Worm (Caenorhabditis elegans) whole organism, L4 larva: ENCODE data around the gene E02A10.4.

Experiments
- F10B5.3 ChIP-seq: sonication (generic microtip); optimal IDR thresholded peaks from 2 replicates; lab custom pipeline; 2016; ENCODE audit warnings: mild to moderate bottlenecking, missing genetic modification characterization, missing compliant biosample characterization
- F26F4.8 ChIP-seq: fragments of 200-800 bp; sonication (Bioruptor generic); conservative IDR thresholded peaks from 2 replicates; pipeline ENCODE4 v1.3.6; 2022; ENCODE audit warnings: missing genetic modification characterization, missing compliant biosample characterization
- R02D3.7 ChIP-seq: fragments of 150-350 bp; sonication (generic microtip); optimal IDR thresholded peaks from 3 replicates; lab custom pipeline; 2014; ENCODE audit warnings: missing biosample characterization, missing genetic modification characterization
- T20F7.1 ChIP-seq: fragments of 200-800 bp; sonication (Bioruptor generic); optimal IDR thresholded peaks from 2 replicates; lab custom pipeline; 2018; ENCODE audit warnings: mild to moderate bottlenecking, missing genetic modification characterization, missing compliant biosample characterization
- T26A8.4 ChIP-seq: fragments of 200-800 bp; sonication (Bioruptor generic); IDR thresholded peaks from 2 replicates; pipeline ENCODE4 v1.3.6; 2022; ENCODE audit warnings: missing genetic modification characterization, missing compliant biosample characterization
- ZK337.2 ChIP-seq: fragments of 200-800 bp; sonication (Bioruptor generic); IDR thresholded peaks from 2 replicates; pipeline ENCODE4 v1.3.6; 2022; ENCODE audit warnings: missing genetic modification reagents, missing genetic modification characterization, missing compliant biosample characterization
- ZK546.5 ChIP-seq, 2 experiments: sonication (generic microtip); optimal IDR thresholded peaks; 2 replicates each; lab custom pipeline; 2017; ENCODE audit warnings: missing biosample characterization in 2 of 2, missing genetic modification characterization in 2 of 2
- aly-2 ChIP-seq: sonication (generic microtip); optimal IDR thresholded peaks from 2 replicates; lab custom pipeline; 2018; ENCODE audit warnings: missing biosample characterization, missing genetic modification characterization
- ama-1 ChIP-seq: fragments of 150-350 bp; optimal IDR thresholded peaks from 2 replicates; lab custom pipeline; 2014; ENCODE audit warnings: inconsistent platforms, mixed read lengths
- ceh-20 ChIP-seq: fragments of 200-800 bp; sonication (Bioruptor generic); IDR thresholded peaks from 2 replicates; pipeline ENCODE4 v1.3.6; 2022; ENCODE audit warnings: missing genetic modification reagents, missing genetic modification characterization, missing compliant biosample characterization
- ceh-62 ChIP-seq: sonication (generic microtip); optimal IDR thresholded peaks from 2 replicates; lab custom pipeline; 2017; ENCODE audit warnings: missing biosample characterization, missing genetic modification characterization
- ceh-82 ChIP-seq: sonication (generic microtip); optimal IDR thresholded peaks from 2 replicates; lab custom pipeline; 2017; ENCODE audit warnings: missing biosample characterization, missing genetic modification characterization
- cey-2 ChIP-seq: sonication (generic microtip); optimal IDR thresholded peaks from 3 replicates; lab custom pipeline; 2017; ENCODE audit warnings: missing genetic modification characterization, mild to moderate bottlenecking, missing compliant biosample characterization, antibody characterized with exemption, borderline replicate concordance; ENCODE audit not compliant: insufficient read depth
- ctbp-1 ChIP-seq: fragments of 200-800 bp; sonication (Bioruptor generic); IDR thresholded peaks from 2 replicates; pipeline ENCODE4 v1.3.6; 2022; ENCODE audit warnings: missing genetic modification reagents, missing genetic modification characterization, missing compliant biosample characterization
- daf-12 ChIP-seq: fragments of 150-350 bp; optimal IDR thresholded peaks from 2 replicates; lab custom pipeline; 2014; ENCODE audit warnings: missing biosample characterization, missing genetic modification reagents, missing genetic modification characterization
- daf-16 ChIP-seq, 3 experiments: sonication (generic microtip); optimal IDR thresholded peaks; 2 replicates each; lab custom pipeline; 2016 to 2017; ENCODE audit warnings: missing genetic modification characterization in 3 of 3, missing genetic modification reagents in 3 of 3, mild to moderate bottlenecking in 2 of 3, missing compliant biosample characterization in 2 of 3, missing biosample characterization in 1 of 3, moderate library complexity in 1 of 3
- daf-8 ChIP-seq: fragments of 200-800 bp; sonication (Bioruptor generic); IDR thresholded peaks from 2 replicates; pipeline ENCODE4 v1.3.6; 2022; ENCODE audit warnings: missing genetic modification characterization, missing compliant biosample characterization
- dmd-6 ChIP-seq: fragments of 200-800 bp; sonication (Bioruptor generic); IDR thresholded peaks from 2 replicates; pipeline ENCODE4 v1.3.6; 2022; ENCODE audit warnings: missing genetic modification reagents, missing genetic modification characterization, missing compliant biosample characterization
- dmd-9 ChIP-seq: fragments of 200-800 bp; sonication (Bioruptor generic); IDR thresholded peaks from 2 replicates; pipeline ENCODE4 v1.3.6; 2022; ENCODE audit warnings: missing genetic modification reagents, missing genetic modification characterization, missing compliant biosample characterization
- dpl-1 ChIP-seq: fragments of 150-350 bp; optimal IDR thresholded peaks from 2 replicates; lab custom pipeline; 2014; ENCODE audit warnings: missing biosample characterization, missing genetic modification reagents, missing genetic modification characterization
- fkh-10 ChIP-seq: fragments of 150-350 bp; optimal IDR thresholded peaks from 2 replicates; lab custom pipeline; 2014; ENCODE audit warnings: missing biosample characterization, missing genetic modification reagents, missing genetic modification characterization
- hmg-1.1 ChIP-seq: fragments of 200-800 bp; sonication (Bioruptor generic); IDR thresholded peaks from 2 replicates; pipeline ENCODE4 v1.3.6; 2022; ENCODE audit warnings: missing genetic modification reagents, missing genetic modification characterization, missing compliant biosample characterization
- jun-1 ChIP-seq: fragments of 150-350 bp; optimal IDR thresholded peaks from 2 replicates; lab custom pipeline; 2014; ENCODE audit warnings: missing biosample characterization, missing genetic modification reagents, missing genetic modification characterization
- lin-1 ChIP-seq: fragments of 200-800 bp; sonication (Bioruptor generic); IDR thresholded peaks from 2 replicates; pipeline ENCODE4 v1.3.6; 2022; ENCODE audit warnings: missing genetic modification reagents, missing genetic modification characterization, missing compliant biosample characterization
- lin-13 ChIP-seq: fragments of 150-350 bp; optimal IDR thresholded peaks from 2 replicates; lab custom pipeline; 2014; ENCODE audit warnings: missing biosample characterization, missing genetic modification reagents, missing genetic modification characterization
- lin-29 ChIP-seq: fragments of 200-800 bp; sonication (Bioruptor generic); IDR thresholded peaks from 2 replicates; pipeline ENCODE4 v1.3.6; 2022; ENCODE audit warnings: missing genetic modification reagents, missing genetic modification characterization, missing compliant biosample characterization
- lin-39 ChIP-seq: fragments of 150-350 bp; optimal IDR thresholded peaks from 2 replicates; lab custom pipeline; 2014; ENCODE audit warnings: missing biosample characterization, missing genetic modification reagents, missing genetic modification characterization
- lsy-2 ChIP-seq, 2 experiments: fragments of 150-350 bp in 1 of 2; sonication (generic microtip) in 1 of 2; optimal IDR thresholded peaks; 2 replicates each; lab custom pipeline; 2014 to 2017; ENCODE audit warnings: missing biosample characterization in 2 of 2, missing genetic modification characterization in 2 of 2
- madf-9 ChIP-seq: fragments of 200-800 bp; sonication (Bioruptor generic); conservative IDR thresholded peaks from 2 replicates; pipeline ENCODE4 v1.3.6; 2022; ENCODE audit warnings: missing genetic modification reagents, missing genetic modification characterization, missing compliant biosample characterization
- mdl-1 ChIP-seq, 2 experiments: fragments of 150-350 bp in 1 of 2; sonication (generic microtip) in 1 of 2; optimal IDR thresholded peaks; 2 replicates each; lab custom pipeline; 2014 to 2017; ENCODE audit warnings: missing biosample characterization in 2 of 2, missing genetic modification characterization in 2 of 2
- mdt-29 ChIP-seq: fragments of 200-800 bp; sonication (Bioruptor generic); IDR thresholded peaks from 2 replicates; pipeline ENCODE4 v1.3.6; 2022; ENCODE audit warnings: missing genetic modification reagents, missing genetic modification characterization, missing compliant biosample characterization
- mep-1 ChIP-seq: fragments of 150-350 bp; sonication (generic microtip); optimal IDR thresholded peaks from 3 replicates; lab custom pipeline; 2014; ENCODE audit warnings: missing biosample characterization, missing genetic modification characterization
- mes-2 ChIP-seq: sonication (generic microtip); optimal IDR thresholded peaks from 2 replicates; lab custom pipeline; 2016; ENCODE audit warnings: missing genotype, mild to moderate bottlenecking, missing genetic modification characterization, missing compliant biosample characterization; ENCODE audit not compliant: poor library complexity, severe bottlenecking
- nhr-102 ChIP-seq: sonication (generic microtip); optimal IDR thresholded peaks from 2 replicates; lab custom pipeline; 2016; ENCODE audit warnings: mild to moderate bottlenecking, missing genetic modification characterization, moderate library complexity, missing compliant biosample characterization
- nhr-111 ChIP-seq: fragments of 200-800 bp; sonication (Bioruptor generic); optimal IDR thresholded peaks from 2 replicates; lab custom pipeline; 2018; ENCODE audit warnings: mild to moderate bottlenecking, missing genetic modification characterization, missing compliant biosample characterization
- nhr-237 ChIP-seq: sonication (generic microtip); optimal IDR thresholded peaks from 2 replicates; lab custom pipeline; 2017; ENCODE audit warnings: missing biosample characterization, missing genetic modification characterization
- nhr-25 ChIP-seq: sonication (generic microtip); optimal IDR thresholded peaks from 2 replicates; lab custom pipeline; 2017; ENCODE audit warnings: missing genetic modification characterization, mild to moderate bottlenecking, missing compliant biosample characterization, antibody characterized with exemption, moderate library complexity, borderline replicate concordance; ENCODE audit not compliant: insufficient read depth
- nhr-41 ChIP-seq: fragments of 200-800 bp; sonication (Bioruptor generic); IDR thresholded peaks from 2 replicates; pipeline ENCODE4 v1.3.6; 2022; ENCODE audit warnings: missing genetic modification reagents, missing genetic modification characterization, missing compliant biosample characterization
- nhr-76 ChIP-seq: fragments of 150-350 bp; optimal IDR thresholded peaks from 2 replicates; lab custom pipeline; 2014; ENCODE audit warnings: missing biosample characterization, missing genetic modification characterization
- php-3 ChIP-seq: fragments of 200-800 bp; sonication (Bioruptor generic); IDR thresholded peaks from 2 replicates; pipeline ENCODE4 v1.3.6; 2022; ENCODE audit warnings: missing genetic modification reagents, missing genetic modification characterization, missing compliant biosample characterization
- spr-1 ChIP-seq: sonication (generic microtip); optimal IDR thresholded peaks from 2 replicates; lab custom pipeline; 2016; ENCODE audit warnings: mild to moderate bottlenecking, missing genetic modification characterization, missing compliant biosample characterization
- tra-1 ChIP-seq: fragments of 200-800 bp; sonication (Bioruptor generic); IDR thresholded peaks from 2 replicates; pipeline ENCODE4 v1.3.6; 2022; ENCODE audit warnings: missing genetic modification reagents, missing genetic modification characterization, missing compliant biosample characterization
- unc-39 ChIP-seq: sonication (generic microtip); optimal IDR thresholded peaks from 2 replicates; lab custom pipeline; 2017; ENCODE audit warnings: missing biosample characterization, missing genetic modification characterization
- vab-7 ChIP-seq: fragments of 200-800 bp; sonication (Bioruptor generic); IDR thresholded peaks from 2 replicates; pipeline ENCODE4 v1.3.6; 2022; ENCODE audit warnings: missing genetic modification reagents, missing genetic modification characterization, missing compliant biosample characterization
- zfp-2 ChIP-seq: sonication (generic microtip); optimal IDR thresholded peaks from 2 replicates; lab custom pipeline; 2016; ENCODE audit warnings: mild to moderate bottlenecking, missing genetic modification characterization, missing compliant biosample characterization
- zip-2 ChIP-seq: fragments of 150-350 bp; optimal IDR thresholded peaks from 2 replicates; lab custom pipeline; 2014; ENCODE audit warnings: missing biosample characterization, missing genetic modification characterization
- ztf-7 ChIP-seq: fragments of 150-350 bp; optimal IDR thresholded peaks from 2 replicates; lab custom pipeline; 2014; ENCODE audit warnings: missing biosample characterization, missing genetic modification characterization

Gene E02A10.4

DNA sequence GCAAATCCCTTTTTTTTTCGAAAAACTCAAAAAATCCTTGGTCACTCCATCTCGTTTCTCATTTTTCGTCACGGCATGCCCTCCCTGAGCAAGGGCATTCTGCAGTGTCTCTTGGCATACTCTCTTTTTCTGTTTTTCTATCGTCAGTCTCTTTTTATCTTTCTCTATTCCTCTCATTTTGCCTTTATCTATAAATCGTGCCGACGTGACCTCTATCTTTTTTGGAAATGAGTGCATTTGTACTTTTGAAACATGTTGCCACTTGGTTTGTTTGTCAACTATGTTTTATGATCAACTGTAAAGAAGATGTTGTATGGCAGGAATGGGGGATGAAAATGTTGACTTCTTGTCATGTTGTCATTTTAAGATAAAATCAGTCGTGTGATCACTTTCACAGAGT lies 38.8 kb downstream of the E02A10.4 start (continued):
- TF ChIP-seq ceh-82 (tag; lab: Kevin White, UChicago) (no peak), daf-8 (GFP tag; lab: Robert Waterston, UW) (no peak), mes-2 (tag; lab: Kevin White, UChicago) (no peak), daf-12 (tag; lab: Kevin White, UChicago) (peak; percentile 30), unc-39 (tag; lab: Kevin White, UChicago) (no peak), mdl-1 (tag; optimal IDR thresholded peaks at IDR 0.05; lab: Kevin White, UChicago) (peak; percentile 19 to 79), R02D3.7 (no peak), hmg-1.1 (GFP tag; lab: Robert Waterston, UW) (peak; percentile 44; the same call in 1 of the 2 replicates), nhr-102 (no peak), lsy-2 (tag; optimal IDR thresholded peaks at IDR 0.05; lab: Kevin White, UChicago) (peak; percentile 18 to 76), ztf-7 (tag; lab: Kevin White, UChicago) (no peak), zip-2 (tag; lab: Kevin White, UChicago) (no peak), dmd-6 (peak; percentile 60), nhr-237 (tag; lab: Kevin White, UChicago) (no peak), ceh-20 (GFP tag; lab: Robert Waterston, UW) (no peak), cey-2 (tag; lab: Kevin White, UChicago) (no peak), ZK546.5 (tag; optimal IDR thresholded peaks at IDR 0.05; lab: Kevin White, UChicago) (no peak), nhr-41 (GFP tag; lab: Robert Waterston, UW) (no peak), T26A8.4 (GFP tag; lab: Robert Waterston, UW) (no peak), dpl-1 (GFP tag; lab: Kevin White, UChicago) (no peak), lin-29 (GFP tag; lab: Robert Waterston, UW) (no peak), vab-7 (no peak)
- TF ChIP-seq, all 104 proteins: peak for 22

- TF ChIP-seq hmg-1.1 (GFP tag; lab: Robert Waterston, UW): no peak
- no peak for TF ChIP-seq nhr-25 (tag; lab: Kevin White, UChicago)
- no peak for TF ChIP-seq tra-1 (GFP tag; lab: Robert Waterston, UW)
- no peak for TF ChIP-seq nhr-237 (tag; lab: Kevin White, UChicago)
- no peak for TF ChIP-seq nhr-102
- no peak for TF ChIP-seq fkh-10 (GFP tag; lab: Kevin White, UChicago)
- TF ChIP-seq zfp-2 (tag; lab: Kevin White, UChicago): no peak
- TF ChIP-seq ztf-7 (tag; lab: Kevin White, UChicago): no peak
- no peak for TF ChIP-seq F26F4.8 (GFP tag; lab: Robert Waterston, UW)
- no peak for TF ChIP-seq lin-13 (GFP tag; lab: Kevin White, UChicago)
- no peak for TF ChIP-seq daf-16 (GFP tag; optimal IDR thresholded peaks at IDR 0.05; lab: Kevin White, UChicago)
- no peak for TF ChIP-seq daf-16 (tag; optimal IDR thresholded peaks at IDR 0.05; lab: Kevin White, UChicago)
- no peak for TF ChIP-seq T26A8.4 (GFP tag; lab: Robert Waterston, UW)
- TF ChIP-seq nhr-111 (GFP tag; lab: Kevin White, UChicago): no peak
- TF ChIP-seq nhr-76 (tag; lab: Kevin White, UChicago): no peak
- TF ChIP-seq T20F7.1 (GFP tag; lab: Kevin White, UChicago): no peak
- TF ChIP-seq dmd-6: no peak
- TF ChIP-seq jun-1 (tag; lab: Kevin White, UChicago): no peak
- no peak for TF ChIP-seq spr-1 (tag; lab: Kevin White, UChicago)
- no peak for TF ChIP-seq ZK337.2 (GFP tag; lab: Robert Waterston, UW)
- no peak for TF ChIP-seq lin-39 (tag; lab: Kevin White, UChicago)
Measured at ce11 chrV:12526758-12527157, 41.0 kb downstream of the E02A10.4 start, which contains the start of gene F45D3.1. TSS of gene F45D3.1 (plus strand) at chrV:12527058.

DNA sequence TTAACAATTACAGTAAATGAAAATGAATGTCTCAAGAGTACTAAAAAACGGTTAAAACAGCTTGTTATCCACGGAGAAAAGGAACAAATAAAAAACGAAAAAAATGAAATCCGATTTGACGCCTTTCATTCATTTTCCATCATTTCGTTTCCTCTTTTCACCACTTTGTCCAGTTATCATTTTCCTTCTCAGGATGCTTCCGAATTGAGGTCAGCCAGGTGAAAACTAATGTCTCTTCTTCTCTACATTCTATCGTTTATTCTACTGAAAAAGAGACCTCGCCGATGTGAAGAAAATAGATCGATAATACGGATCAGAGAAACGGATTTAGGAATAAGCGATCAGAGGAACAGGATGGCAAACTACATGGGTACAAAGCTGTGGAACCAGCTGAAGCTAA lies 41.6 kb downstream of the E02A10.4 start:
- TF ChIP-seq F10B5.3 (tag; lab: Kevin White, UChicago) (no peak), mdt-29 (GFP tag; lab: Robert Waterston, UW) (no peak), ctbp-1 (no peak), lin-1 (no peak), php-3 (GFP tag; lab: Robert Waterston, UW) (no peak), dmd-9 (GFP tag; lab: Robert Waterston, UW) (no peak), fkh-10 (GFP tag; lab: Kevin White, UChicago) (no peak), ama-1 (lab: Kevin White, UChicago) (no peak), ZK337.2 (GFP tag; lab: Robert Waterston, UW) (no peak), zip-2 (tag; lab: Kevin White, UChicago) (no peak), ceh-82 (tag; lab: Kevin White, UChicago) (no peak), mep-1 (tag; lab: Kevin White, UChicago) (no peak), vab-7 (no peak), aly-2 (tag; lab: Kevin White, UChicago) (no peak), mes-2 (tag; lab: Kevin White, UChicago) (no peak), F26F4.8 (GFP tag; lab: Robert Waterston, UW) (no peak), ceh-62 (no peak), madf-9 (GFP tag; lab: Robert Waterston, UW) (no peak)
